Fruit fly (Drosophila melanogaster): ENCODE results near the gene CG18170.

- TF ChIP-seq CTCF (optimal IDR thresholded peaks at IDR 0.05) (no peak), CG8478 (optimal IDR thresholded peaks at IDR 0.05) (no peak)
These were observed 26.9 kb upstream of the CG18170 start for dm6 chr3L:1575731-1576376.
